Fruit fly (Drosophila melanogaster) Kc167 (cell line): ENCODE data around the gene CG15547.

Source experiments
- Myc ChIP-seq: fragments of >200 bp; optimal IDR thresholded peaks from 2 replicates; lab custom pipeline; 2017; ENCODE audit warnings: missing external identifiers
- Sin3A ChIP-seq: fragments of >200 bp; optimal IDR thresholded peaks from 2 replicates; lab custom pipeline; 2018; ENCODE audit warnings: missing external identifiers
- h ChIP-seq: fragments of >200 bp; optimal IDR thresholded peaks from 3 replicates; lab custom pipeline; 2018; ENCODE audit warnings: missing external identifiers
- psq ChIP-seq: fragments of >200 bp; optimal IDR thresholded peaks from 2 replicates; lab custom pipeline; 2017; ENCODE audit warnings: missing external identifiers
- ttk ChIP-seq: sonication (Bioruptor generic); optimal IDR thresholded peaks from 2 replicates; lab custom pipeline; 2017; ENCODE audit warnings: missing external identifiers

DNA sequence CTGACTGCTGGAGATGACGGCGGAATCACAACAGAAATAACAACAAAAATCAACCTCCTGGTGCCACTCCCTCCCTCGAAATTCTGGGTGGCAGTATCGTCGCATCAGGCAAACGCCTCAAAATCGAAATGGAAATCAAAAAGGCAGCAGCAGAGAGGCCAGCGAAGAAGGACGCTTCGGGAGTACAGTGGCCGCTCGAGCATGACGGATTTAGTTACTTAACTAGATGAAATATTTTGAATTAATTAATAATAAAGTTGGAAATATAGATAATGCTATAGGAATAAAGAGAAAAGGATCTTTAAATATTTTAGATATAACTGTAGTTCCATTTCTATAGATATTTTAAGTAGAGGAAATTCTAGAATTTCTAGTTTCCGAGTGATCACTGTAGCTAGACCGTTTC, 17.9 kb downstream of the CG15547 start:
- no peak for TF ChIP-seq ttk
- TF ChIP-seq Myc = no peak
- TF ChIP-seq psq (lab: Kevin White, UChicago) = no peak
- no peak for TF ChIP-seq h (lab: Kevin White, UChicago)
- no peak for TF ChIP-seq Sin3A (lab: Kevin White, UChicago)
